Worm (Caenorhabditis elegans) whole organism, L1 larva: ENCODE measurements around the gene Y102A11A.9.

Source experiments
- C34B4.2 ChIP-seq: sonication (generic microtip); optimal IDR thresholded peaks from 2 replicates; lab custom pipeline; 2017; ENCODE audit warnings: mild to moderate bottlenecking, missing genetic modification characterization, missing compliant biosample characterization
- Y116A8C.19 ChIP-seq: sonication (generic microtip); optimal IDR thresholded peaks from 2 replicates; lab custom pipeline; 2016; ENCODE audit warnings: missing compliant biosample characterization, missing genetic modification characterization, borderline replicate concordance
- aha-1 ChIP-seq: fragments of 150-350 bp; optimal IDR thresholded peaks from 2 replicates; lab custom pipeline; 2014; ENCODE audit warnings: missing biosample characterization, missing genetic modification characterization
- alr-1 ChIP-seq: fragments of 200-800 bp; sonication (Bioruptor generic); optimal IDR thresholded peaks from 2 replicates; lab custom pipeline; 2018; ENCODE audit warnings: borderline replicate concordance, mild to moderate bottlenecking, missing genetic modification characterization, missing compliant biosample characterization
- ama-1 ChIP-seq: fragments of 150-350 bp; optimal IDR thresholded peaks from 2 replicates; lab custom pipeline; 2014
- blmp-1 ChIP-seq: fragments of 150-350 bp; optimal IDR thresholded peaks from 2 replicates; lab custom pipeline; 2014; ENCODE audit warnings: missing biosample characterization, missing genetic modification characterization
- ceh-8 ChIP-seq: fragments of 200-800 bp; sonication (Bioruptor generic); optimal IDR thresholded peaks from 2 replicates; lab custom pipeline; 2018; ENCODE audit warnings: mild to moderate bottlenecking, missing genetic modification characterization, moderate library complexity, missing compliant biosample characterization
- ceh-82 ChIP-seq, 3 experiments: fragments of 150-350 bp in 1 of 3; sonication (generic microtip) in 2 of 3; optimal IDR thresholded peaks; 2 replicates each; lab custom pipeline; 2014 to 2017; ENCODE audit warnings: missing biosample characterization in 3 of 3, missing genetic modification characterization in 3 of 3
- dsc-1 ChIP-seq: sonication (generic microtip); optimal IDR thresholded peaks from 2 replicates; lab custom pipeline; 2016; ENCODE audit warnings: mild to moderate bottlenecking, missing genetic modification characterization, missing compliant biosample characterization
- efl-1 ChIP-seq, 4 experiments: fragments of 150-350 bp; optimal IDR thresholded peaks in 3 of 4; peaks in 1 of 4; 1 replicate in 1 of 4; 2 replicates in 3 of 4; lab custom pipeline; 2014; ENCODE audit warnings: missing biosample characterization in 2 of 4, missing genetic modification characterization in 2 of 4, missing genetic modification reagents in 2 of 4
- egl-13 ChIP-seq: sonication (generic microtip); optimal IDR thresholded peaks from 2 replicates; lab custom pipeline; 2016; ENCODE audit warnings: missing genotype, missing genetic modification reagents, missing genetic modification characterization, missing compliant biosample characterization
- egl-27 ChIP-seq, 2 experiments: fragments of 150-350 bp in 1 of 2; sonication (generic microtip); optimal IDR thresholded peaks; 3 replicates each; lab custom pipeline; 2017 to 2018; ENCODE audit warnings: missing biosample characterization in 2 of 2, missing genetic modification characterization in 2 of 2, missing genetic modification reagents in 2 of 2
- elt-2 ChIP-seq: sonication (generic microtip); optimal IDR thresholded peaks from 2 replicates; lab custom pipeline; 2016; ENCODE audit warnings: missing genetic modification characterization, mild to moderate bottlenecking, inconsistent platforms, missing compliant biosample characterization, missing genetic modification reagents
- fkh-4 ChIP-seq: sonication (generic microtip); optimal IDR thresholded peaks from 2 replicates; lab custom pipeline; 2016; ENCODE audit warnings: missing compliant biosample characterization, missing genetic modification characterization, borderline replicate concordance
- hlh-17 ChIP-seq: fragments of 200-800 bp; sonication (Bioruptor generic); optimal IDR thresholded peaks from 2 replicates; lab custom pipeline; 2018; ENCODE audit warnings: missing genetic modification characterization, mild to moderate bottlenecking, missing compliant biosample characterization, moderate library complexity, borderline replicate concordance
- hpl-2 ChIP-seq: fragments of 150-350 bp; optimal IDR thresholded peaks from 2 replicates; lab custom pipeline; 2014; ENCODE audit warnings: missing biosample characterization, missing genetic modification reagents, missing genetic modification characterization
- irx-1 ChIP-seq: sonication (generic microtip); optimal IDR thresholded peaks from 2 replicates; lab custom pipeline; 2016; ENCODE audit warnings: missing genetic modification characterization, missing compliant biosample characterization
- jun-1 ChIP-seq: fragments of 150-350 bp; optimal IDR thresholded peaks from 2 replicates; lab custom pipeline; 2014; ENCODE audit warnings: missing biosample characterization, missing genetic modification reagents, missing genetic modification characterization
- lin-14 ChIP-seq: fragments of 200-800 bp; sonication (Bioruptor generic); optimal IDR thresholded peaks from 2 replicates; lab custom pipeline; 2018; ENCODE audit warnings: mild to moderate bottlenecking, missing genetic modification characterization, moderate library complexity, missing compliant biosample characterization
- lin-15B ChIP-seq: fragments of 150-350 bp; sonication (generic microtip); optimal IDR thresholded peaks from 3 replicates; lab custom pipeline; 2014; ENCODE audit warnings: missing biosample characterization, missing genetic modification characterization
- lin-35 ChIP-seq, 2 experiments: fragments of 150-350 bp; optimal IDR thresholded peaks; 2 replicates each; lab custom pipeline; 2014; ENCODE audit warnings: missing biosample characterization in 2 of 2, missing genetic modification characterization in 2 of 2, missing genetic modification reagents in 2 of 2
- mdl-1 ChIP-seq, 2 experiments: fragments of 150-350 bp; optimal IDR thresholded peaks; 2 replicates each; lab custom pipeline; 2014 to 2017; ENCODE audit warnings: missing biosample characterization in 2 of 2, missing genetic modification characterization in 2 of 2, inconsistent platforms in 1 of 2
- mef-2 ChIP-seq: fragments of 150-350 bp; optimal IDR thresholded peaks from 2 replicates; lab custom pipeline; 2014; ENCODE audit warnings: missing biosample characterization, missing genetic modification characterization
- nhr-20 ChIP-seq: sonication (generic microtip); optimal IDR thresholded peaks from 2 replicates; lab custom pipeline; 2016; ENCODE audit warnings: mild to moderate bottlenecking, missing genetic modification characterization, missing compliant biosample characterization
- nhr-84 ChIP-seq: sonication (generic microtip); optimal IDR thresholded peaks from 2 replicates; lab custom pipeline; 2017; ENCODE audit warnings: missing biosample characterization, missing genetic modification characterization
- rnt-1 ChIP-seq: sonication (generic microtip); optimal IDR thresholded peaks from 2 replicates; lab custom pipeline; 2016; ENCODE audit warnings: mild to moderate bottlenecking, missing genetic modification characterization, moderate library complexity, missing compliant biosample characterization
- skn-1 ChIP-seq: fragments of 150-350 bp; optimal IDR thresholded peaks from 2 replicates; lab custom pipeline; 2014; ENCODE audit warnings: missing biosample characterization, missing genetic modification characterization
- snu-23 ChIP-seq: sonication (generic microtip); optimal IDR thresholded peaks from 2 replicates; lab custom pipeline; 2016; ENCODE audit warnings: missing genetic modification characterization, missing compliant biosample characterization
- swsn-7 ChIP-seq: sonication (generic microtip); optimal IDR thresholded peaks from 2 replicates; lab custom pipeline; 2016; ENCODE audit warnings: missing genetic modification characterization, missing compliant biosample characterization
- tbx-2 ChIP-seq: sonication (generic microtip); optimal IDR thresholded peaks from 2 replicates; lab custom pipeline; 2016; ENCODE audit warnings: missing genetic modification characterization, missing compliant biosample characterization
- tlp-1 ChIP-seq: fragments of 150-350 bp; optimal IDR thresholded peaks from 2 replicates; lab custom pipeline; 2014; ENCODE audit warnings: missing biosample characterization, missing genetic modification characterization
- unc-62 ChIP-seq: fragments of 150-350 bp; optimal IDR thresholded peaks from 2 replicates; lab custom pipeline; 2014; ENCODE audit warnings: missing biosample characterization, missing genetic modification reagents, missing genetic modification characterization
- unc-86 ChIP-seq: sonication (generic microtip); optimal IDR thresholded peaks from 2 replicates; lab custom pipeline; 2016; ENCODE audit warnings: missing genetic modification characterization, missing compliant biosample characterization
- ztf-4 ChIP-seq: fragments of 150-350 bp; optimal IDR thresholded peaks from 2 replicates; lab custom pipeline; 2014; ENCODE audit warnings: missing biosample characterization, missing genetic modification characterization

Y102A11A.9 gene

ce11 chrX:1998825-1999224, 14.1 kb upstream of the Y102A11A.9 start:
- no peak for TF ChIP-seq jun-1
- TF ChIP-seq ceh-8 (GFP tag; lab: Kevin White, UChicago): no peak
- TF ChIP-seq mdl-1 (tag; optimal IDR thresholded peaks at IDR 0.05; lab: Kevin White, UChicago): no peak
- TF ChIP-seq egl-27 (tag; optimal IDR thresholded peaks at IDR 0.05; lab: Kevin White, UChicago): no peak
- no peak for TF ChIP-seq blmp-1 (tag; lab: Kevin White, UChicago)
- no peak for TF ChIP-seq nhr-20 (tag; lab: Kevin White, UChicago)
- no peak for TF ChIP-seq ztf-4 (tag; lab: Kevin White, UChicago)
- no peak for TF ChIP-seq swsn-7 (tag; lab: Kevin White, UChicago)
- no peak for TF ChIP-seq C34B4.2 (tag; lab: Kevin White, UChicago)
- TF ChIP-seq alr-1 (tag; lab: Kevin White, UChicago): no peak
- no peak for TF ChIP-seq mef-2 (tag; lab: Kevin White, UChicago)
- TF ChIP-seq nhr-84 (tag; lab: Kevin White, UChicago): no peak
- no peak for TF ChIP-seq ama-1 (lab: Kevin White, UChicago)
- no peak for TF ChIP-seq hpl-2 (GFP tag; lab: Kevin White, UChicago)
- TF ChIP-seq tbx-2 (tag; lab: Kevin White, UChicago): no peak
- no peak for TF ChIP-seq efl-1 (optimal IDR thresholded peaks at IDR 0.05; lab: Kevin White, UChicago)
- TF ChIP-seq efl-1 (GFP tag; optimal IDR thresholded peaks at IDR 0.05 in 1 of 2; lab: Kevin White, UChicago): no peak
- no peak for TF ChIP-seq hlh-17 (GFP tag; lab: Kevin White, UChicago)

ce11 chrX:2000517-2000916, 12.4 kb upstream of the Y102A11A.9 start:
- TF ChIP-seq fkh-4 (tag; lab: Kevin White, UChicago) (no peak), ztf-4 (tag; lab: Kevin White, UChicago) (no peak), snu-23 (GFP tag; lab: Kevin White, UChicago) (no peak), mef-2 (tag; lab: Kevin White, UChicago) (no peak), irx-1 (tag; lab: Kevin White, UChicago) (no peak), alr-1 (tag; lab: Kevin White, UChicago) (no peak), nhr-20 (tag; lab: Kevin White, UChicago) (no peak), unc-86 (tag; lab: Kevin White, UChicago) (no peak), egl-13 (tag; lab: Kevin White, UChicago) (no peak), tbx-2 (tag; lab: Kevin White, UChicago) (no peak), lin-15B (no peak), Y116A8C.19 (no peak), aha-1 (tag; lab: Kevin White, UChicago) (no peak)
- TF ChIP-seq, all 84 proteins: peak for 0

ce11 chrX:2013912-2014311, 961 bp downstream of the Y102A11A.9 start:
- TF ChIP-seq ceh-82 (tag; optimal IDR thresholded peaks at IDR 0.05; lab: Kevin White, UChicago): peak in 2 of 3 experiments; percentile 14 to 15
- TF ChIP-seq lin-14: peak; percentile 19
- TF ChIP-seq skn-1 (tag; lab: Kevin White, UChicago): peak; percentile 69
- no peak for TF ChIP-seq unc-62 (GFP tag; lab: Kevin White, UChicago)
- no peak for TF ChIP-seq rnt-1 (tag; lab: Kevin White, UChicago)

ce11 chrX:2014521-2014920, 1.6 kb downstream of the Y102A11A.9 start:
- TF ChIP-seq lin-14: peak; percentile 29
- peak in 1 of 2 experiments; percentile 2 for TF ChIP-seq lin-35 (GFP tag; optimal IDR thresholded peaks at IDR 0.05; lab: Kevin White, UChicago)
- TF ChIP-seq dsc-1: no peak
- TF ChIP-seq tlp-1 (tag; lab: Kevin White, UChicago): no peak
- TF ChIP-seq egl-27 (tag; optimal IDR thresholded peaks at IDR 0.05; lab: Kevin White, UChicago): no peak
- peak; percentile 66 for TF ChIP-seq elt-2 (tag; lab: Kevin White, UChicago)
